Worm (Caenorhabditis elegans) whole organism, L4 larva: ENCODE results near the gene F54E2.2.

ENCODE experiments used
- D1046.2 ChIP-seq: fragments of 200-800 bp; sonication (Bioruptor generic); IDR thresholded peaks from 2 replicates; pipeline ENCODE4 v1.3.6; 2022; ENCODE audit warnings: missing genetic modification characterization, missing compliant biosample characterization
- F26F4.8 ChIP-seq: fragments of 200-800 bp; sonication (Bioruptor generic); conservative IDR thresholded peaks from 2 replicates; pipeline ENCODE4 v1.3.6; 2022; ENCODE audit warnings: missing genetic modification characterization, missing compliant biosample characterization
- F44E2.7 ChIP-seq: fragments of 200-800 bp; sonication (Bioruptor generic); IDR thresholded peaks from 2 replicates; pipeline ENCODE4 v2.1.2; 2022; ENCODE audit warnings: missing genetic modification characterization, missing compliant biosample characterization
- T20F7.1 ChIP-seq: fragments of 200-800 bp; sonication (Bioruptor generic); optimal IDR thresholded peaks from 2 replicates; lab custom pipeline; 2018; ENCODE audit warnings: mild to moderate bottlenecking, missing genetic modification characterization, missing compliant biosample characterization
- Y48G9A.11 ChIP-seq: fragments of 200-800 bp; sonication (Bioruptor generic); IDR thresholded peaks from 2 replicates; pipeline ENCODE4 v1.3.6; 2022; ENCODE audit warnings: missing genetic modification reagents, missing genetic modification characterization, missing compliant biosample characterization
- Y75B8A.6 ChIP-seq: fragments of 200-800 bp; sonication (Bioruptor generic); IDR thresholded peaks from 2 replicates; pipeline ENCODE4 v1.3.6; 2022; ENCODE audit warnings: missing genetic modification reagents, missing genetic modification characterization, missing compliant biosample characterization
- aly-2 ChIP-seq: sonication (generic microtip); optimal IDR thresholded peaks from 2 replicates; lab custom pipeline; 2018; ENCODE audit warnings: missing biosample characterization, missing genetic modification characterization
- arid-1 ChIP-seq: fragments of 200-800 bp; sonication (Bioruptor generic); conservative IDR thresholded peaks from 2 replicates; pipeline ENCODE4 v1.3.6; 2022; ENCODE audit warnings: missing genetic modification reagents, missing genetic modification characterization, missing compliant biosample characterization
- ceh-28 ChIP-seq: fragments of 150-350 bp; optimal IDR thresholded peaks from 2 replicates; lab custom pipeline; 2014; ENCODE audit warnings: missing biosample characterization, missing genetic modification reagents, missing genetic modification characterization
- ctbp-1 ChIP-seq: fragments of 200-800 bp; sonication (Bioruptor generic); IDR thresholded peaks from 2 replicates; pipeline ENCODE4 v1.3.6; 2022; ENCODE audit warnings: missing genetic modification reagents, missing genetic modification characterization, missing compliant biosample characterization
- daf-8 ChIP-seq: fragments of 200-800 bp; sonication (Bioruptor generic); IDR thresholded peaks from 2 replicates; pipeline ENCODE4 v1.3.6; 2022; ENCODE audit warnings: missing genetic modification characterization, missing compliant biosample characterization
- duxl-1 ChIP-seq: sonication (generic microtip); optimal IDR thresholded peaks from 2 replicates; lab custom pipeline; 2016; ENCODE audit warnings: mild to moderate bottlenecking, missing genetic modification characterization, moderate library complexity, missing compliant biosample characterization; ENCODE audit not compliant: poor library complexity
- dve-1 ChIP-seq: sonication (generic microtip); optimal IDR thresholded peaks from 2 replicates; lab custom pipeline; 2017; ENCODE audit warnings: antibody characterized with exemption, mild to moderate bottlenecking, missing genetic modification characterization, missing compliant biosample characterization; ENCODE audit not compliant: insufficient read depth
- egl-43 ChIP-seq: fragments of 200-800 bp; sonication (Bioruptor generic); IDR thresholded peaks from 2 replicates; pipeline ENCODE4 v1.3.6; 2022; ENCODE audit warnings: missing genetic modification reagents, missing genetic modification characterization, missing compliant biosample characterization
- fos-1 ChIP-seq: fragments of 150-350 bp; optimal IDR thresholded peaks from 2 replicates; lab custom pipeline; 2014; ENCODE audit warnings: missing biosample characterization, missing genetic modification characterization
- hif-1 ChIP-seq, 2 experiments: sonication (generic microtip); optimal IDR thresholded peaks; 2 replicates each; lab custom pipeline; 2016 to 2017; ENCODE audit warnings: missing compliant biosample characterization in 2 of 2, missing genetic modification characterization in 2 of 2, missing genetic modification reagents in 2 of 2, missing genotype in 2 of 2, mild to moderate bottlenecking in 1 of 2
- jun-1 ChIP-seq: fragments of 150-350 bp; optimal IDR thresholded peaks from 2 replicates; lab custom pipeline; 2014; ENCODE audit warnings: missing biosample characterization, missing genetic modification reagents, missing genetic modification characterization
- lin-1 ChIP-seq: fragments of 200-800 bp; sonication (Bioruptor generic); IDR thresholded peaks from 2 replicates; pipeline ENCODE4 v1.3.6; 2022; ENCODE audit warnings: missing genetic modification reagents, missing genetic modification characterization, missing compliant biosample characterization
- lin-15B ChIP-seq: fragments of 150-350 bp; sonication (generic microtip); optimal IDR thresholded peaks from 3 replicates; lab custom pipeline; 2014; ENCODE audit warnings: missing biosample characterization, missing genetic modification characterization
- nhr-111 ChIP-seq: fragments of 200-800 bp; sonication (Bioruptor generic); optimal IDR thresholded peaks from 2 replicates; lab custom pipeline; 2018; ENCODE audit warnings: mild to moderate bottlenecking, missing genetic modification characterization, missing compliant biosample characterization
- nhr-28 ChIP-seq: fragments of 150-350 bp; optimal IDR thresholded peaks from 2 replicates; lab custom pipeline; 2014; ENCODE audit warnings: missing biosample characterization, missing genetic modification characterization
- nhr-41 ChIP-seq: fragments of 200-800 bp; sonication (Bioruptor generic); IDR thresholded peaks from 2 replicates; pipeline ENCODE4 v1.3.6; 2022; ENCODE audit warnings: missing genetic modification reagents, missing genetic modification characterization, missing compliant biosample characterization
- nhr-48 ChIP-seq: sonication (generic microtip); optimal IDR thresholded peaks from 2 replicates; lab custom pipeline; 2016; ENCODE audit warnings: mild to moderate bottlenecking, missing genetic modification characterization, missing compliant biosample characterization
- pha-4 ChIP-seq, 2 experiments: fragments of 150-350 bp in 1 of 2; fragments of 200-800 bp in 1 of 2; sonication (Bioruptor generic) in 1 of 2; IDR thresholded peaks in 1 of 2; optimal IDR thresholded peaks in 1 of 2; 2 replicates each; pipeline versions ENCODE4 v1.3.6 to Lab custom; 2014 to 2022; ENCODE audit warnings: missing genetic modification characterization in 2 of 2, missing genetic modification reagents in 2 of 2, missing biosample characterization in 1 of 2, missing compliant biosample characterization in 1 of 2
- php-3 ChIP-seq: fragments of 200-800 bp; sonication (Bioruptor generic); IDR thresholded peaks from 2 replicates; pipeline ENCODE4 v1.3.6; 2022; ENCODE audit warnings: missing genetic modification reagents, missing genetic modification characterization, missing compliant biosample characterization
- set-16 ChIP-seq: fragments of 200-800 bp; sonication (Bioruptor generic); IDR thresholded peaks from 2 replicates; pipeline ENCODE4 v1.3.6; 2022; ENCODE audit warnings: missing genetic modification reagents, missing genetic modification characterization, missing compliant biosample characterization
- snpc-1.2 ChIP-seq: fragments of 200-800 bp; sonication (Bioruptor generic); IDR thresholded peaks from 2 replicates; pipeline ENCODE4 v1.3.6; 2022; ENCODE audit warnings: missing genetic modification reagents, missing genetic modification characterization, missing compliant biosample characterization
- snpc-4 ChIP-seq: fragments of 150-350 bp; optimal IDR thresholded peaks from 2 replicates; lab custom pipeline; 2014; ENCODE audit warnings: missing biosample characterization, missing genetic modification characterization
- unc-130 ChIP-seq: sonication (generic microtip); optimal IDR thresholded peaks from 2 replicates; lab custom pipeline; 2016; ENCODE audit warnings: missing genetic modification reagents, missing genetic modification characterization, missing compliant biosample characterization
- unc-62 ChIP-seq, 3 experiments: fragments of 150-350 bp in 1 of 3; sonication (generic microtip); optimal IDR thresholded peaks in 2 of 3; peaks in 1 of 3; 1 replicate in 1 of 3; 2 replicates in 2 of 3; lab custom pipeline; 2014 to 2017; ENCODE audit warnings: missing biosample characterization in 3 of 3, missing genetic modification characterization in 3 of 3, missing genetic modification reagents in 3 of 3, missing genotype in 1 of 3
- zip-2 ChIP-seq: fragments of 150-350 bp; optimal IDR thresholded peaks from 2 replicates; lab custom pipeline; 2014; ENCODE audit warnings: missing biosample characterization, missing genetic modification characterization

Gene F54E2.2

DNA sequence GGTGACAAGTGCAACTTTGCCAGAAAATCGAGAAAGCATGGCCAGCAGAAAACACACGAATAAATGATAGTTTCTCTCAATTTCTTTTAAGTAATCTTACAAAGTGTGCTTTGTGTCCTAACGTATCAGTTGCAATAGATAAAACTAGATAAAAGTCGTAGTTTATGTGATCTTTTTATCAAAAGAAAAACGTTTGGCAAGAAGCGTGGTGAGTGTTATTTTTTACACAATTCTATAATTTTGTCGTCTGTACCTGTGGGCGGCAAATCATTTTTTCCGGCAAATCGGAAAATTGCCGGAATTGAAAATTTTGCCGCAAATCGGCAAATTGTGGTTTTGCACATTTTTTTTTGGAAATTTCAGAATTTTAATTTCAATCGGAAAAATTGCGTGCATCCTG lies 28.6 kb upstream of the F54E2.2 start, which contains the start of gene R05D8.9:
Gene R05D8.9, minus strand, starts transcription at position 101 of the 400 bp plus-strand sequence.
- TF ChIP-seq F26F4.8 (GFP tag; lab: Robert Waterston, UW) (no peak), nhr-28 (peak; percentile 78), dve-1 (tag; lab: Kevin White, UChicago) (no peak), unc-62 (GFP tag; optimal IDR thresholded peaks at IDR 0.05 in 1 of 2; lab: Kevin White, UChicago) (peak in 1 of 2 experiments; percentile 64), unc-62 (tag; optimal IDR thresholded peaks at IDR 0.05; lab: Kevin White, UChicago) (no peak), daf-8 (GFP tag; lab: Robert Waterston, UW) (no peak)

- TF ChIP-seq fos-1 (tag; lab: Kevin White, UChicago) (no peak), jun-1 (no peak), F44E2.7 (GFP tag; lab: Robert Waterston, UW) (no peak), ceh-28 (tag; lab: Kevin White, UChicago) (no peak), unc-130 (GFP tag; lab: Kevin White, UChicago) (no peak), zip-2 (tag; lab: Kevin White, UChicago) (no peak), Y48G9A.11 (GFP tag; lab: Robert Waterston, UW) (no peak), T20F7.1 (GFP tag; lab: Kevin White, UChicago) (no peak), nhr-111 (no peak), snpc-1.2 (GFP tag; lab: Robert Waterston, UW) (no peak), Y75B8A.6 (GFP tag; lab: Robert Waterston, UW) (no peak), lin-15B (tag; lab: Kevin White, UChicago) (no peak), ctbp-1 (GFP tag; lab: Robert Waterston, UW) (no peak)
Observed at ce11 chrV:2769754-2770153, 26.3 kb upstream of the F54E2.2 start, which contains the start of gene dhs-15. dhs-15 (minus strand) TSS chrV:2769854.

ce11 chrV:2771560-2771959 lies 24.5 kb upstream of the F54E2.2 start, which contains the start of gene srh-56:
srh-56 (plus strand) TSS chrV:2771860.
- TF ChIP-seq pha-4 (GFP tag; IDR thresholded peaks at IDR 0.05; lab: Robert Waterston, UW) (no peak), pha-4 (tag; optimal IDR thresholded peaks at IDR 0.05; lab: Kevin White, UChicago) (no peak), lin-1 (GFP tag; lab: Robert Waterston, UW) (no peak), nhr-48 (tag; lab: Kevin White, UChicago) (no peak), nhr-28 (no peak), hif-1 (tag; optimal IDR thresholded peaks at IDR 0.05; lab: Kevin White, UChicago) (no peak), zip-2 (tag; lab: Kevin White, UChicago) (no peak), aly-2 (tag; lab: Kevin White, UChicago) (no peak), D1046.2 (GFP tag; lab: Robert Waterston, UW) (no peak), unc-62 (GFP tag; optimal IDR thresholded peaks at IDR 0.05 in 1 of 2; lab: Kevin White, UChicago) (no peak), unc-62 (tag; optimal IDR thresholded peaks at IDR 0.05; lab: Kevin White, UChicago) (no peak), nhr-111 (no peak), nhr-41 (no peak), php-3 (GFP tag; lab: Robert Waterston, UW) (no peak), daf-8 (GFP tag; lab: Robert Waterston, UW) (no peak), fos-1 (tag; lab: Kevin White, UChicago) (no peak)

DNA sequence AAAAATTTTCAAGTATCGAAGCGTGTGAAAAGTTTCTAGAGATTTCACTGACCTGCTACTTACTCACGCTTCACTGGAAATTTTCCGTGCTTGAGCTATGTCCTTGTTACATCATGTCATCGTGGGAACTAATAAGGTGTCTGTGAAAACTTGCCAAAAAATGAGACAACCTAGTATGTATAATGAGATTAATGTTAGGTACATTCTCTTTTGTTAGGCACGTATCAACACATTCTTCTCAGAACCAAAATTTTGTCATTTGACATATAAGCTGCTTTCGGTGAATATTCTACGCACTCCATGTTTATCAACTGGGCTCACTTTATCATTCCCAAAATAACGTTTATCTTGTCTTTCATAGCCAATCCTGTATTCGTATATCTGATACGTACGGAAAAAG lies 22.1 kb upstream of the F54E2.2 start, which contains the start of gene srj-18:
Gene srj-18, plus strand, starts transcription at position 301 of the 400 bp plus-strand sequence.
- TF ChIP-seq arid-1 (GFP tag; lab: Robert Waterston, UW) (no peak), jun-1 (no peak), duxl-1 (no peak), snpc-4 (tag; lab: Kevin White, UChicago) (no peak)
- TF ChIP-seq, all 104 proteins: peak for 0

DNA sequence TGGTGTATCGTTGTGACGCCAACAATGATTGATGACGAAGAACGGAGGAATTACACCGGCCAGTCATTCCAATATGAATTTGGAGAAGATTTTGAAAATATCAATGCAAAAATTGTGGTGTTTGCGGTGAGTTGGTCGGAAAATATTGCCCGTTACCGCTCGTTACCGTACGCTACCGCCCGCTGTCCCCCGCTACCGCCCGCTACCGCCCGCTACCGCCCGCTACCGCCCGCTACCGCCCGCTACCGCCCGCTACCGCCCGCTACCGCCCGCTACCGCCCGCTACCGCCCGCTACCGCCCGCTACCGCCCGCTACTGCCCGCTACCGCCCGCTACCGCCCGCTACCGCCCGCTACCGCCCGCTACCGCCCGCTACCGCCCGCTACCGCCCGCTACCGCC lies 18.7 kb upstream of the F54E2.2 start:
- TF ChIP-seq egl-43 (GFP tag; lab: Robert Waterston, UW) (0 out of 2 replicates have a peak, but pooled peaks have one; percentile 12), set-16 (GFP tag; lab: Robert Waterston, UW) (peak; percentile 60)
- TF ChIP-seq, all 104 proteins: peak for 2; not testable (repeated sequence) for 102
